Fruit fly (Drosophila melanogaster): ENCODE results near the gene brwl.

brwl gene

dm6 chr2L:9585942-9586341, 17.3 kb downstream of the brwl start (continued):
- no peak for TF ChIP-seq prd (optimal IDR thresholded peaks at IDR 0.05)
- peak; percentile 60; the same call in 1 of the 3 replicates for TF ChIP-seq prd (GFP tag; IDR thresholded peaks at IDR 0.05)
- no peak for TF ChIP-seq ttk (GFP tag; IDR thresholded peaks at IDR 0.05)
- TF ChIP-seq nmo (GFP tag; optimal IDR thresholded peaks at IDR 0.05), result peak; percentile 57
- TF ChIP-seq CG10209 (GFP tag; optimal IDR thresholded peaks at IDR 0.05), result peak; percentile 15
- TF ChIP-seq z (GFP tag; IDR thresholded peaks at IDR 0.05), result no peak
- TF ChIP-seq CG8924 (tag; optimal IDR thresholded peaks at IDR 0.05), result peak; percentile 41

- TF ChIP-seq Trl (optimal IDR thresholded peaks at IDR 0.05) (no peak), Trl (GFP tag; optimal IDR thresholded peaks at IDR 0.05) (no peak), exex (tag; optimal IDR thresholded peaks at IDR 0.05) (peak; percentile 40), lov (optimal IDR thresholded peaks at IDR 0.05) (no peak), lov (GFP tag; IDR thresholded peaks at IDR 0.05) (no peak)
These were observed 20.5 kb downstream of the brwl start, which contains the start of gene CG3841 for dm6 chr2L:9589176-9589575. Gene CG3841 (plus strand): TSS chr2L:9589476.

- no peak for TF ChIP-seq org-1 (GFP tag; optimal IDR thresholded peaks at IDR 0.05)
- TF ChIP-seq CG9932 (GFP tag; IDR thresholded peaks at IDR 0.05), result no peak
- no peak for TF ChIP-seq Oaz (GFP tag; IDR thresholded peaks at IDR 0.05)
- TF ChIP-seq sob (GFP tag; IDR thresholded peaks at IDR 0.05), result 0 out of 2 replicates have a peak, but pooled peaks have one; percentile 10
- TF ChIP-seq onecut (GFP tag; IDR thresholded peaks at IDR 0.05), result peak; percentile 50; the same call in 1 of the 2 replicates
- TF ChIP-seq kay (GFP tag; optimal IDR thresholded peaks at IDR 0.05), result no peak
- TF ChIP-seq Dip3 (GFP tag; optimal IDR thresholded peaks at IDR 0.05), result no peak
- no peak for TF ChIP-seq CG4730 (GFP tag; IDR thresholded peaks at IDR 0.05)
- peak; percentile 6 for TF ChIP-seq pros (GFP tag; optimal IDR thresholded peaks at IDR 0.05)
- TF ChIP-seq CG10979 (tag; optimal IDR thresholded peaks at IDR 0.05), result no peak
- no peak for TF ChIP-seq Kr (GFP tag; optimal IDR thresholded peaks at IDR 0.05)
- no peak for TF ChIP-seq HmgD (GFP tag; optimal IDR thresholded peaks at IDR 0.05)
- TF ChIP-seq CG9437 (GFP tag; optimal IDR thresholded peaks at IDR 0.05), result no peak
- TF ChIP-seq CG6791 (GFP tag; IDR thresholded peaks at IDR 0.05; ENCODE audit: partially characterized antibody), result no peak
- TF ChIP-seq oc (tag; optimal IDR thresholded peaks at IDR 0.05), result no peak
- no peak for TF ChIP-seq PHDP (tag; optimal IDR thresholded peaks at IDR 0.05)
- TF ChIP-seq Ets65A (GFP tag), result peak; percentile 73
- TF ChIP-seq CrebB (tag; optimal IDR thresholded peaks at IDR 0.05), result no peak
- TF ChIP-seq Asciz (GFP tag; optimal IDR thresholded peaks at IDR 0.05), result no peak
- no peak for TF ChIP-seq scrt (GFP tag; optimal IDR thresholded peaks at IDR 0.05)
- TF ChIP-seq Dad (GFP tag; optimal IDR thresholded peaks at IDR 0.05), result no peak
- no peak for TF ChIP-seq ind (GFP tag; optimal IDR thresholded peaks at IDR 0.05)
- no peak for TF ChIP-seq run (tag; optimal IDR thresholded peaks at IDR 0.05)
- TF ChIP-seq CG14860 (GFP tag; IDR thresholded peaks at IDR 0.05; ENCODE audit: partially characterized antibody), result no peak
- TF ChIP-seq Xrp1 (GFP tag; IDR thresholded peaks at IDR 0.05), result no peak
- no peak for TF ChIP-seq ci (GFP tag; IDR thresholded peaks at IDR 0.05)
- TF ChIP-seq CG14014 (GFP tag; IDR thresholded peaks at IDR 0.05), result no peak
These were observed 22.5 kb downstream of the brwl start for dm6 chr2L:9591146-9591545.
